Worm (Caenorhabditis elegans) whole organism, L4/young adult: ENCODE results near the gene F54C4.4.
"Not testable (repeated sequence)": the region's sequence is repeated elsewhere in the genome, so short reads cannot be mapped to it uniquely, and the experiment has no call there.

Source experiments
- W03F9.2 ChIP-seq: fragments of 150-350 bp; optimal IDR thresholded peaks from 2 replicates; lab custom pipeline; 2014; ENCODE audit warnings: missing biosample characterization, missing genetic modification characterization
- dao-5 ChIP-seq: sonication (generic microtip); optimal IDR thresholded peaks from 2 replicates; lab custom pipeline; 2016; ENCODE audit warnings: missing genotype, missing genetic modification characterization, moderate library complexity, missing compliant biosample characterization
- him-1 ChIP-seq: sonication (generic microtip); optimal IDR thresholded peaks from 2 replicates; lab custom pipeline; 2016; ENCODE audit warnings: missing genotype, missing genetic modification reagents, missing genetic modification characterization, missing compliant biosample characterization

The F54C4.4 gene

DNA sequence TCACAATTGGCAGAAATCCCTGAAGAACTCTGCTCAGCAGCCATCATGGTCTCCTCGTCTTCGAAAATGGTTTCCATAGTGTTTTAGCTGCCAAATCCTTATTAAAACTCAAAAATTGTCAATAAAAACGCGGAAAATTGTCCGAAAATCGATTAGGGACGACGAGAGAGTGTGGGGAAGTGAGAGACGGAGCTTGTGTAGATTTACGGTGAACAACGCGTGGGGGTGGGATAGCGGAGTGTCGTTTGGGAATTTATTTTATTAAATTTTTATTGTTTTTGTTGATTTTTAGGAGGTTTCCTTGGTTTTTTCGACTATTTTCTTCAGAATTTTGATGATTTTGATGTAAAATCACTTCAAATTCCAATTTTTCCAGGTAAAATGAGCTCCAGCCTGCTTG lies at the start of gene F54C4.4, which contains the start of gene mrpl-40:
F54C4.4 (minus strand) TSS at position 199 of the 400 bp plus-strand sequence.
mrpl-40 (plus strand) TSS at position 377 of the 400 bp plus-strand sequence.
- TF ChIP-seq dao-5 (tag; lab: Kevin White, UChicago) (no peak), him-1 (tag; lab: Kevin White, UChicago) (no peak), W03F9.2 (no peak)

- TF ChIP-seq him-1 (tag; lab: Kevin White, UChicago) (no peak), dao-5 (tag; lab: Kevin White, UChicago) (no peak), W03F9.2 (no peak)
Measured at ce11 chrIII:134194-134593, 47.0 kb upstream of the F54C4.4 start, which contains the start of gene pals-25. pals-25 (plus strand) TSS chrIII:134494.

DNA sequence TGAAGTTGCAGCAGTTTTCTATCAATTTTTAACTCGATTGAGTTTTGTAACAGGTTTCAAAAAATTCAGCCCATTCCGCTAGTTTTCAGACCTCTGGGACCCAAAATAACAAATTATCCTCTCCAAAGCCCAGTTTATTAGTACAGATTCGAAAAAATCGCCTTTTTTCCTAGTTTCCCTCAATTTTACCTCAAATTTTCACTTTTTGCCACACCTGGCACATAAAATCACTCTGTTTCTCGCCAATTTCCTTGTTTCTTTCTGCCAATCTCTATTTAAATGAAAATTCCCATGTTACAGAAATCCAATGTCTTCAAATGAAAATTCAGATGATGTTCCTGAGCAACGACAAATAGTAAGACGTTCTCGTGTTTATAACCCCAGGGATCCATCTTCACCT lies 44.9 kb upstream of the F54C4.4 start, which contains the start of gene pals-22:
pals-22 (plus strand) TSS at position 301 of the 400 bp plus-strand sequence.
- TF ChIP-seq dao-5 (tag; lab: Kevin White, UChicago) (no peak), W03F9.2 (no peak), him-1 (tag; lab: Kevin White, UChicago) (no peak)

DNA sequence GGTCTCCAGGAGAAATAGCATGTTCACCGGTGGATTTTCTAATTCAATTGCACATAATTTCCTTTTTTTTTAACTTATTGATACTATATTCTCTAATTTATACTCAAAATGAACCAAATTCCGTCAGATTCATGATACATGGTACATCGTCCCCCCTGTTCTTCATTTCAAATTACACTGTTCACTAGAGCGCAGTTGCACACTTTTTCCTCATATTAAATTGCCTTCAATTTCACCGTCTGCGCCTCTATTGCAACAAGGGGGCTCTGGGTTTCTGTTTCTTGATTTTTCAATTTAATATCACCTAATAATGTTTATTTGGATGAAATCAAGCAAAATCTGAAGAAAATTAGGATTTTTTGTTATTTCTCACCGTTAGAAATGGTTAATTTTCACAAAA lies 44.4 kb upstream of the F54C4.4 start:
- TF ChIP-seq him-1 (tag; lab: Kevin White, UChicago), result no peak

- TF ChIP-seq dao-5 (tag; lab: Kevin White, UChicago), result no peak
- no peak for TF ChIP-seq W03F9.2
- TF ChIP-seq him-1 (tag; lab: Kevin White, UChicago), result no peak
Measured at ce11 chrIII:130650-131049, 43.5 kb upstream of the F54C4.4 start, which contains the start of the genes nhr-280 and C29F9.2. nhr-280 (minus strand) TSS chrIII:130750. C29F9.2 (plus strand) TSS chrIII:130947.

DNA sequence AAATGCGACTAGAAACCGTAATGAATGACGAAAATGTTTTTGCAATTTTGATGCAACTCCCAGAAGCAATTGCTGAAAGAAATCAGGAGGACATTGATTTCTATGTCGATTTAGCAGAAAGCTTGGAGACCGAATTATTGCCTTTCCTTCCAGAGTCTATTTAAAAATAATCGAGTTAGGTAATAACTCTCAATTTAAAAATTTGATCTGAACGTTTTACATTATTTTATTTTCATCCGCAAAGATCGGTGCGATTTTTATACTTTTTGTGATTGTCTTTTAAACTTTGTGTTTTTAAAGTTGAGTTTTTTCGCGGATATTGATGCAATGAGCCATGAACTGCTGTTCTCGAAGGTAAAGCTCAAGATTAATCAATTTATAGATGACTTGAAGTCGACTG lies 37.3 kb upstream of the F54C4.4 start, which contains the start of gene pals-23:
pals-23 (plus strand) TSS at position 301 of the 400 bp plus-strand sequence.
- TF ChIP-seq him-1 (tag; lab: Kevin White, UChicago) (no peak), W03F9.2 (no peak), dao-5 (tag; lab: Kevin White, UChicago) (no peak)

- TF ChIP-seq dao-5 (tag; lab: Kevin White, UChicago); him-1 (tag; lab: Kevin White, UChicago); W03F9.2: not testable (repeated sequence)
Measured at ce11 chrIII:121983-122449, 34.8 kb upstream of the F54C4.4 start, which contains the start of gene C29F9.12. C29F9.12 (minus strand) TSS chrIII:122033.

ce11 chrIII:120199-120598 lies 33.0 kb upstream of the F54C4.4 start, which contains the start of gene pals-24:
pals-24 (plus strand) TSS chrIII:120435.
- TF ChIP-seq dao-5 (tag; lab: Kevin White, UChicago), result no peak
- TF ChIP-seq W03F9.2, result no peak
- no peak for TF ChIP-seq him-1 (tag; lab: Kevin White, UChicago)

ce11 chrIII:117857-118256 lies 30.7 kb upstream of the F54C4.4 start:
- no peak for TF ChIP-seq him-1 (tag; lab: Kevin White, UChicago)
- no peak for TF ChIP-seq dao-5 (tag; lab: Kevin White, UChicago)
- TF ChIP-seq W03F9.2, result no peak

- TF ChIP-seq W03F9.2, result no peak
- no peak for TF ChIP-seq him-1 (tag; lab: Kevin White, UChicago)
- TF ChIP-seq dao-5 (tag; lab: Kevin White, UChicago), result no peak
Measured at ce11 chrIII:117210-117609, 30.0 kb upstream of the F54C4.4 start, which contains the start of gene C29F9.5. C29F9.5 (plus strand) TSS chrIII:117510.

- TF ChIP-seq him-1 (tag; lab: Kevin White, UChicago) (no peak), W03F9.2 (no peak), dao-5 (tag; lab: Kevin White, UChicago) (no peak)
Measured at ce11 chrIII:114603-115002, 27.4 kb upstream of the F54C4.4 start, which contains the start of gene C29F9.6. C29F9.6 (plus strand) TSS chrIII:114903.

- not testable (repeated sequence) for TF ChIP-seq him-1 (tag; lab: Kevin White, UChicago); dao-5 (tag; lab: Kevin White, UChicago); W03F9.2
Measured at ce11 chrIII:98822-99221, 11.6 kb upstream of the F54C4.4 start, which contains the start of gene C29F9.9. C29F9.9 (minus strand) TSS chrIII:98922.

DNA sequence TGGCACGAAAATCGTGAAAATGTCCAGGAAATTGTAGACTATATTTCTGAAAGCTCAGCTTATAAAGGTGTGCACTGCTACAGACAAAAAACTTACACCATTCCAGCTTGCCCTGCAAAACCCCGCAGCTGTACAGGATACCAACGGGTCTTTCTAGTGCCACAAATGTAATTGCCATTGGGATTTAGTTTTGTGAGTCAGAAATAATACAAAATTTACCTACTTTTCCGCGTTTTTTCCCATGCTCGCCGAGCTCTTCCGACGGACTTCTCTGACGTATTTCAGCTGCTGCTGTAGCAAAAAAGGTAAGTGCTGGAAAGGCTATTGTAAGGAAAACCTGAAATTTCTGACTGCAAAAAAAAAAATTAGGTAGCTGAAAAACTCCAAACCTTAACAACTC lies 9.8 kb upstream of the F54C4.4 start, which contains the start of gene C29F9.8:
C29F9.8 (minus strand) TSS at position 101 of the 400 bp plus-strand sequence.
- not testable (repeated sequence) for TF ChIP-seq W03F9.2; dao-5 (tag; lab: Kevin White, UChicago); him-1 (tag; lab: Kevin White, UChicago)

DNA sequence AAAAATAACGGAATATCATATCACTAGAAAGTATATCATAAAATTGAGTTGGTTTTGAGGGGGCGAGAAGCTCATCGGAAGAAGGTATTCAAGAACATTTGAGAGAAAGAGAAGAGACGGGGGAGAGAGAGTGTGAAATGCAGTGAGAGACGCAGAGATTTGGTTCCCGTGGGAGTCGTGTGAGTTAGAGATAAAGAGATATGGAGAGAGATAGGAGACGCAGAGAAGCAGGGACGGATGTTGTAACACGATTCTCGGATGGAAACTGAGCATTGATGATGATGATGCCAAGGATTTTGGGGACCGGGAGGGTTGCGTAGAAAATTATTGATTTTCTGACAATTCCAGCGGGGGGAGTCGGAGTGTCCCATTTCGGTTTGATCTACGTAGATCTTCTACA lies 9.0 kb upstream of the F54C4.4 start:
- TF ChIP-seq him-1 (tag; lab: Kevin White, UChicago) (no peak), dao-5 (tag; lab: Kevin White, UChicago) (no peak), W03F9.2 (no peak)
